Fruit fly (Drosophila melanogaster) whole organism: ENCODE data around the gene Pdcd4.

ENCODE experiments used
- CG8478 ChIP-seq: fragments of >200 bp; optimal IDR thresholded peaks from 2 replicates; lab custom pipeline; 2018; ENCODE audit warnings: inconsistent platforms
- Dll ChIP-seq: fragments of >200 bp; optimal IDR thresholded peaks from 2 replicates; lab custom pipeline; 2017
- EcR ChIP-seq, 2 experiments: fragments of >200 bp; optimal IDR thresholded peaks; 2 replicates each; lab custom pipeline; 2017; ENCODE audit warnings: missing biosample characterization in 2 of 2, missing genetic modification characterization in 2 of 2, missing genetic modification reagents in 2 of 2
- pan ChIP-seq: fragments of >200 bp; optimal IDR thresholded peaks from 2 replicates; lab custom pipeline; 2017
- psq ChIP-seq: fragments of >200 bp; optimal IDR thresholded peaks from 2 replicates; lab custom pipeline; 2017
- usp ChIP-seq: fragments of >200 bp; optimal IDR thresholded peaks from 2 replicates; lab custom pipeline; 2017; ENCODE audit warnings: missing biosample characterization, missing genetic modification characterization, mixed read lengths

- TF ChIP-seq pan, result no peak
- no peak for TF ChIP-seq usp
- no peak for TF ChIP-seq CG8478 (lab: Kevin White, UChicago)
- TF ChIP-seq psq (lab: Kevin White, UChicago), result no peak
- no peak for TF ChIP-seq Dll (lab: Kevin White, UChicago)
- TF ChIP-seq EcR (GFP tag; optimal IDR thresholded peaks at IDR 0.05; lab: Kevin White, UChicago), result no peak
Observed at dm6 chrX:13740992-13741391, 14.2 kb downstream of the Pdcd4 start.
